Fruit fly (Drosophila melanogaster): ENCODE data around the gene Pcyt2.

Pcyt2 gene

dm6 chr3L:1536487-1537337 lies 16.6 kb upstream of the Pcyt2 start, which contains the start of the genes CG12091 and pns (continued):
- TF ChIP-seq CG17361 (GFP tag; IDR thresholded peaks at IDR 0.05) = peak; percentile 74
- TF ChIP-seq CG9727 (GFP tag; optimal IDR thresholded peaks at IDR 0.05) = peak; percentile 71
- no peak for TF ChIP-seq tup (GFP tag; optimal IDR thresholded peaks at IDR 0.05)
- TF ChIP-seq CG17568 (GFP tag; optimal IDR thresholded peaks at IDR 0.05) = no peak
- TF ChIP-seq Optix (GFP tag; IDR thresholded peaks at IDR 0.05) = no peak
- no peak for TF ChIP-seq Oaz (GFP tag; IDR thresholded peaks at IDR 0.05)
- TF ChIP-seq sens-2 (GFP tag; IDR thresholded peaks at IDR 0.05) = peak; percentile 44; the same call in 1 of the 2 replicates
- TF ChIP-seq Blimp-1 (GFP tag; optimal IDR thresholded peaks at IDR 0.05) = peak; percentile 65
- peak; percentile 60; the same call in 2 of the 3 replicates for TF ChIP-seq CG2889 (GFP tag; IDR thresholded peaks at IDR 0.05)
- no peak for TF ChIP-seq Mrtf (GFP tag; IDR thresholded peaks at IDR 0.05)
- peak; percentile 18; the same call in 1 of the 3 replicates for TF ChIP-seq CG6791 (GFP tag; IDR thresholded peaks at IDR 0.05; ENCODE audit: partially characterized antibody)
- TF ChIP-seq CG8924 (tag; optimal IDR thresholded peaks at IDR 0.05) = peak; percentile 79
- TF ChIP-seq rib (GFP tag; IDR thresholded peaks at IDR 0.05) = no peak
- TF ChIP-seq ERR (GFP tag; optimal IDR thresholded peaks at IDR 0.05) = peak; percentile 63
- peak; percentile 4 for TF ChIP-seq trh (GFP tag; optimal IDR thresholded peaks at IDR 0.05)
- TF ChIP-seq CG6683 (GFP tag; optimal IDR thresholded peaks at IDR 0.05) = no peak
- TF ChIP-seq CG17829 (tag; optimal IDR thresholded peaks at IDR 0.05) = peak; percentile 81
- TF ChIP-seq Scr (GFP tag; IDR thresholded peaks at IDR 0.05; ENCODE audit: partially characterized antibody) = peak; percentile 57
- TF ChIP-seq CG18764 (GFP tag; optimal IDR thresholded peaks at IDR 0.05) = peak; percentile 56
- TF ChIP-seq CG12391 (tag; optimal IDR thresholded peaks at IDR 0.05) = peak; percentile 85
- TF ChIP-seq Lpt (GFP tag; optimal IDR thresholded peaks at IDR 0.05) = no peak
- TF ChIP-seq CG43689 (GFP tag; IDR thresholded peaks at IDR 0.05) = no peak
- TF ChIP-seq NfI (GFP tag; optimal IDR thresholded peaks at IDR 0.05) = peak; percentile 43
- peak; percentile 84 for TF ChIP-seq Ets97D (GFP tag; optimal IDR thresholded peaks at IDR 0.05)
- peak; percentile 42 for TF ChIP-seq CG8388 (GFP tag; optimal IDR thresholded peaks at IDR 0.05)
- peak; percentile 41 for TF ChIP-seq Hr3 (GFP tag; optimal IDR thresholded peaks at IDR 0.05)
- TF ChIP-seq Nf-YA (GFP tag; IDR thresholded peaks at IDR 0.05) = 0 out of 2 replicates have a peak, but pooled peaks have one; percentile 20
- peak; percentile 7 for TF ChIP-seq bigmax (GFP tag; optimal IDR thresholded peaks at IDR 0.05)
- peak; percentile 20 for TF ChIP-seq CG12219 (GFP tag; optimal IDR thresholded peaks at IDR 0.05)
- no peak for TF ChIP-seq CG3726 (GFP tag; IDR thresholded peaks at IDR 0.05)
- TF ChIP-seq dimm (GFP tag; IDR thresholded peaks at IDR 0.05) = no peak
- peak; percentile 43; the same call in 1 of the 2 replicates for TF ChIP-seq MBD-R2 (GFP tag; IDR thresholded peaks at IDR 0.05)
- TF ChIP-seq CG7987 (GFP tag; optimal IDR thresholded peaks at IDR 0.05) = peak; percentile 43
- TF ChIP-seq pnt (GFP tag; optimal IDR thresholded peaks at IDR 0.05) = peak; percentile 63
- TF ChIP-seq disco-r (GFP tag; optimal IDR thresholded peaks at IDR 0.05) = peak; percentile 16
- peak; percentile 55 for TF ChIP-seq twi (tag; optimal IDR thresholded peaks at IDR 0.05)
- peak; percentile 42 for TF ChIP-seq CG12299 (tag; optimal IDR thresholded peaks at IDR 0.05)
- TF ChIP-seq CG12155 (GFP tag; optimal IDR thresholded peaks at IDR 0.05) = peak; percentile 72
- TF ChIP-seq tll (GFP tag; optimal IDR thresholded peaks at IDR 0.05) = no peak
- no peak for TF ChIP-seq CG7357 (GFP tag; IDR thresholded peaks at IDR 0.05)
- TF ChIP-seq dysf (GFP tag; IDR thresholded peaks at IDR 0.05) = peak; percentile 59; the same call in 2 of the 3 replicates
- TF ChIP-seq bsh (GFP tag; optimal IDR thresholded peaks at IDR 0.05) = peak in 1 of 2 experiments; percentile 56
- peak; percentile 37 for TF ChIP-seq HmgZ (tag; optimal IDR thresholded peaks at IDR 0.05)
- TF ChIP-seq phol (tag; optimal IDR thresholded peaks at IDR 0.05) = peak; percentile 82
- TF ChIP-seq Lhr (GFP tag; optimal IDR thresholded peaks at IDR 0.05) = peak; percentile 70
- peak; percentile 46 for TF ChIP-seq CG9817 (tag; optimal IDR thresholded peaks at IDR 0.05)
- TF ChIP-seq CG10431 (GFP tag; optimal IDR thresholded peaks at IDR 0.05) = peak; percentile 12
- TF ChIP-seq CG13296 (GFP tag; optimal IDR thresholded peaks at IDR 0.05) = peak; percentile 50

All from whole organism, embryonic.